Worm (Caenorhabditis elegans): ENCODE measurements around the gene ZK1248.17.

The ZK1248.17 gene

ce11 chrII:5844694-5845129 is 629 bp downstream of the ZK1248.17 start (continued):
- TF ChIP-seq mef-2 (tag; optimal IDR thresholded peaks at IDR 0.05) (peak; percentile 93), ceh-63 (GFP tag; optimal IDR thresholded peaks at IDR 0.05) (peak; percentile 96), lin-13 (GFP tag; optimal IDR thresholded peaks at IDR 0.05) (peak; percentile 97), egl-13 (tag; optimal IDR thresholded peaks at IDR 0.05) (peak; percentile 99), blmp-1 (tag; optimal IDR thresholded peaks at IDR 0.05) (peak; percentile 89), C16A3.4 (tag; optimal IDR thresholded peaks at IDR 0.05) (peak; percentile 99), lin-39 (tag; optimal IDR thresholded peaks at IDR 0.05) (peak; percentile 99), sptf-1 (tag; optimal IDR thresholded peaks at IDR 0.05) (no peak), Y116A8C.19 (tag; optimal IDR thresholded peaks at IDR 0.05; ENCODE audit: borderline replicate concordance) (peak; percentile 48), snu-23 (GFP tag; optimal IDR thresholded peaks at IDR 0.05) (peak; percentile 100), nhr-85 (tag) (peak; percentile 100), vab-15 (tag; optimal IDR thresholded peaks at IDR 0.05) (peak; percentile 93), tlp-1 (tag; optimal IDR thresholded peaks at IDR 0.05) (peak; percentile 73), alr-1 (tag; optimal IDR thresholded peaks at IDR 0.05; ENCODE audit: borderline replicate concordance) (no peak), dpl-1 (GFP tag; optimal IDR thresholded peaks at IDR 0.05) (peak; percentile 82 to 84 (median 82)), skn-1 (tag; optimal IDR thresholded peaks at IDR 0.05) (peak; percentile 91), ces-1 (GFP tag; optimal IDR thresholded peaks at IDR 0.05) (peak; percentile 98), nhr-20 (tag; optimal IDR thresholded peaks at IDR 0.05) (peak; percentile 100), fkh-8 (tag; optimal IDR thresholded peaks at IDR 0.05) (peak; percentile 100), dsc-1 (tag; optimal IDR thresholded peaks at IDR 0.05) (peak; percentile 100), lsy-2 (tag; optimal IDR thresholded peaks at IDR 0.05) (peak; percentile 96 to 97), ama-1 (optimal IDR thresholded peaks at IDR 0.05) (peak; percentile 100), C04F5.9 (tag; optimal IDR thresholded peaks at IDR 0.05) (peak; percentile 98), nhr-77 (tag; optimal IDR thresholded peaks at IDR 0.05) (peak; percentile 99), ceh-82 (tag; optimal IDR thresholded peaks at IDR 0.05) (peak; percentile 95 to 98 (median 98)), lin-35 (GFP tag; optimal IDR thresholded peaks at IDR 0.05) (peak; percentile 89 to 95), xbp-1 (tag; optimal IDR thresholded peaks at IDR 0.05) (peak; percentile 99), ztf-11 (tag; optimal IDR thresholded peaks at IDR 0.05) (peak; percentile 93 to 98), pag-3 (tag; optimal IDR thresholded peaks at IDR 0.05; ENCODE audit: borderline replicate concordance, insufficient read depth) (peak; percentile 79), elt-2 (tag; optimal IDR thresholded peaks at IDR 0.05) (peak; percentile 100), ets-5 (GFP tag; IDR thresholded peaks at IDR 0.05) (peak; percentile 84; the same call in 1 of the 2 replicates), efl-3 (GFP tag; optimal IDR thresholded peaks at IDR 0.05) (peak; percentile 90), aha-1 (tag; optimal IDR thresholded peaks at IDR 0.05) (peak; percentile 89), aly-2 (tag; optimal IDR thresholded peaks at IDR 0.05) (peak; percentile 99), ceh-8 (GFP tag; optimal IDR thresholded peaks at IDR 0.05) (peak; percentile 99), sup-37 (GFP tag; optimal IDR thresholded peaks at IDR 0.05) (peak; percentile 99), lir-3 (tag; optimal IDR thresholded peaks at IDR 0.05; ENCODE audit: poor library complexity) (peak; percentile 96), zip-4 (GFP tag; optimal IDR thresholded peaks at IDR 0.05) (peak; percentile 95), lin-14 (GFP tag; optimal IDR thresholded peaks at IDR 0.05) (peak; percentile 99), grh-1 (GFP tag; IDR thresholded peaks at IDR 0.05) (peak; percentile 99), unc-98 (GFP tag; IDR thresholded peaks at IDR 0.05) (peak; percentile 94), nhr-11 (tag; optimal IDR thresholded peaks at IDR 0.05) (peak; percentile 98), fkh-4 (tag; optimal IDR thresholded peaks at IDR 0.05; ENCODE audit: borderline replicate concordance) (peak; percentile 94), egl-27 (tag; optimal IDR thresholded peaks at IDR 0.05) (peak; percentile 86 to 97), nhr-90 (tag; optimal IDR thresholded peaks at IDR 0.05; ENCODE audit: poor library complexity) (peak; percentile 100), ceh-88 (GFP tag; IDR thresholded peaks at IDR 0.05) (peak; percentile 99), unc-86 (tag; optimal IDR thresholded peaks at IDR 0.05) (peak; percentile 99), nhr-19 (GFP tag; conservative IDR thresholded peaks at IDR 0.05) (peak; percentile 99), pqm-1 (tag; optimal IDR thresholded peaks at IDR 0.05) (peak; percentile 76), ztf-4 (tag; optimal IDR thresholded peaks at IDR 0.05) (peak; percentile 98), nhr-28 (tag; optimal IDR thresholded peaks at IDR 0.05) (peak; percentile 77), ceh-90 (tag; optimal IDR thresholded peaks at IDR 0.05) (peak; percentile 72)

All from whole organism, L1 larva.